Fruit fly (Drosophila melanogaster): ENCODE measurements around the gene NitFhit.

- TF ChIP-seq Snoo (tag; optimal IDR thresholded peaks at IDR 0.05) (no peak), rn (GFP tag; IDR thresholded peaks at IDR 0.05) (no peak), gl (tag; optimal IDR thresholded peaks at IDR 0.05) (no peak), CG17806 (tag; optimal IDR thresholded peaks at IDR 0.05) (no peak), Pif1A (GFP tag; optimal IDR thresholded peaks at IDR 0.05) (no peak), CG32121 (GFP tag; IDR thresholded peaks at IDR 0.05) (no peak), Pif1B (GFP tag; optimal IDR thresholded peaks at IDR 0.05) (no peak)
Observed at dm6 chr3L:211200-211599, 7.7 kb downstream of the NitFhit start, which contains the start of gene Prp4k.
